Worm (Caenorhabditis elegans): ENCODE measurements around the gene ZK105.1.

DNA sequence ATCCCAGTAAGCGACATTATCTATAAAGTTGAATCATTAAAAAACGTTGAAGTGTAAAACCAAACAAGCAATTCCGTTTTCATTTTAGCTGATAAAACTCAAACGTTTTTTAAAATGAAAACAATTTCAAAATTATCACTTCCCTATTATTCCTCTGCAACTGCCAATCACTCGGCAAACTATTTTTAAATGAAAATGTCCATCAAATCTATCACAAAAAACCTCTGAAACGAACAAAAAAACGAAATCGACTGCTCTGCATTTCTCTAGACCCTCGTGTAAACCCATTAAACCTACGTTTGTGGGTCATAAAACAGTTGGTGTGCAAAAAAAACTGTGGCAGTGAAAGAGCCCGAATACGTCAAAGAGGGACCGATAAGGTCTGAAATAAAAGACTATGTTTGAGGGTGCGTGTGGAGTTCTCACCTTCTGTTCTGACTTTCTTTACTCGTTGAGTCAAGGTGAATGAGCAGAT lies 28.7 kb downstream of the ZK105.1 start, which contains the start of gene fbxl-5:
- TF ChIP-seq nhr-11 (tag; optimal IDR thresholded peaks at IDR 0.05) (no peak), nfya-1 (tag; optimal IDR thresholded peaks at IDR 0.05) (no peak), C08G9.2 (tag; optimal IDR thresholded peaks at IDR 0.05) (no peak), unc-3 (GFP tag; conservative IDR thresholded peaks at IDR 0.05) (no peak), unc-3 (tag; optimal IDR thresholded peaks at IDR 0.05) (no peak), pqm-1 (tag; optimal IDR thresholded peaks at IDR 0.05) (no peak)
